Fruit fly (Drosophila melanogaster): ENCODE results near the gene boil.

DNA sequence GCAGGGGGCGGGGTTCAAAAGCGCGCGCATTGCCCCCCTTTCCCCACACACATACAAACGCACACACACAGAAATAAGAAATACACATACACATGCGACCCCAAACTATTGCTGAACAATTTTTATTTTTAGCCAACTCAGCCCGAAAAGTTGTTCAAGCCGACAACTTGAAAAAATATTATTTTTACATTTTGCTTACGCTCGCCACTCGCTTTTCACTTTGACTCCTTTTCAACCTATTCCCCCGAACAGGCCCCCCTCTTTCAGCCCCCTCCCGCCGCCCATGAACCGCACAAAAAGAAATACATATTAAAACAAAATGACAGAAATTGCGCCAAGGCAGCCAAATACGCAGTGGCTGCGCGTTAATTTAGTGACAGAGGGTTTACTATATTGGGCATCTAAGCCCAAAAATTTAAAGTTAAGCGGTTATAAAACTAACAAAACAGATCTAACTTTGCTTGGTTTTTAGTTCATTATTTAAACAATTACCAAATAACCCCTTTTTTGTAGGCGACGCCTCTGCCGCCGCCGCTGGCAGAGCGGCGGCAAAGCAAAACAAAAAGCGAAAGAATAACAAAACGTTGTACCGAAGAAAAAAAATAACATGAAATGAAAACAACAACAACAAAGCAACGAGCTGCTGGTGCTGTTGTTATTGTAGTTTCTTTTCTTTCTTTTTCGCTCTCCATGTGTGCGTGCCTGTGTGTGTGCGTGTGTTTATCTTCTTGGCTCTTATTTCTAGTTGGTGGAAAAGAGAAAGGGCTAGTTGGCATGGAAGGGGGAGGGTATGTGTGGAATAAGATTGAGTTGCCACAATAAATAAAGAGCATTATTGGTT lies 34.7 kb downstream of the boil start:
- TF ChIP-seq h (optimal IDR thresholded peaks at IDR 0.05) (no peak), ttk (optimal IDR thresholded peaks at IDR 0.05) (no peak), insv (optimal IDR thresholded peaks at IDR 0.05) (no peak), Sin3A (optimal IDR thresholded peaks at IDR 0.05) (no peak), Myc (optimal IDR thresholded peaks at IDR 0.05) (no peak)

All from Kc167 (cell line).